Worm (Caenorhabditis elegans) whole organism, L1 larva: Measurements from ENCODE around the gene fbxa-63.
A peak's percentile ranks its signal among the peaks of the same experiment; 100 is the strongest.

ENCODE experiments used
- C04F5.9 ChIP-seq: sonication (generic microtip); optimal IDR thresholded peaks from 2 replicates; lab custom pipeline; 2016; ENCODE audit warnings: missing genetic modification characterization, missing compliant biosample characterization
- C16A3.4 ChIP-seq: fragments of 150-350 bp; optimal IDR thresholded peaks from 2 replicates; lab custom pipeline; 2014; ENCODE audit warnings: missing biosample characterization, missing genetic modification characterization
- aha-1 ChIP-seq: fragments of 150-350 bp; optimal IDR thresholded peaks from 2 replicates; lab custom pipeline; 2014; ENCODE audit warnings: missing biosample characterization, missing genetic modification characterization
- aly-2 ChIP-seq: fragments of 150-350 bp; optimal IDR thresholded peaks from 2 replicates; lab custom pipeline; 2014; ENCODE audit warnings: missing biosample characterization, missing genetic modification characterization
- blmp-1 ChIP-seq: fragments of 150-350 bp; optimal IDR thresholded peaks from 2 replicates; lab custom pipeline; 2014; ENCODE audit warnings: missing biosample characterization, missing genetic modification characterization
- ceh-8 ChIP-seq: fragments of 200-800 bp; sonication (Bioruptor generic); optimal IDR thresholded peaks from 2 replicates; lab custom pipeline; 2018; ENCODE audit warnings: mild to moderate bottlenecking, missing genetic modification characterization, moderate library complexity, missing compliant biosample characterization
- dsc-1 ChIP-seq: sonication (generic microtip); optimal IDR thresholded peaks from 2 replicates; lab custom pipeline; 2016; ENCODE audit warnings: mild to moderate bottlenecking, missing genetic modification characterization, missing compliant biosample characterization
- efl-1 ChIP-seq, 4 experiments: fragments of 150-350 bp; optimal IDR thresholded peaks in 3 of 4; peaks in 1 of 4; 1 replicate in 1 of 4; 2 replicates in 3 of 4; lab custom pipeline; 2014; ENCODE audit warnings: missing biosample characterization in 2 of 4, missing genetic modification characterization in 2 of 4, missing genetic modification reagents in 2 of 4
- elt-2 ChIP-seq: sonication (generic microtip); optimal IDR thresholded peaks from 2 replicates; lab custom pipeline; 2016; ENCODE audit warnings: missing genetic modification characterization, mild to moderate bottlenecking, inconsistent platforms, missing compliant biosample characterization, missing genetic modification reagents
- fkh-10 ChIP-seq: sonication (generic microtip); optimal IDR thresholded peaks from 2 replicates; lab custom pipeline; 2017; ENCODE audit warnings: missing biosample characterization, missing genetic modification reagents, missing genetic modification characterization
- fkh-4 ChIP-seq: sonication (generic microtip); optimal IDR thresholded peaks from 2 replicates; lab custom pipeline; 2016; ENCODE audit warnings: missing compliant biosample characterization, missing genetic modification characterization, borderline replicate concordance
- fos-1 ChIP-seq: fragments of 150-350 bp; optimal IDR thresholded peaks from 2 replicates; lab custom pipeline; 2014; ENCODE audit warnings: missing biosample characterization, missing genetic modification characterization
- irx-1 ChIP-seq: sonication (generic microtip); optimal IDR thresholded peaks from 2 replicates; lab custom pipeline; 2016; ENCODE audit warnings: missing genetic modification characterization, missing compliant biosample characterization
- isw-1 ChIP-seq: fragments of 200-800 bp; sonication (Bioruptor generic); IDR thresholded peaks from 2 replicates; pipeline ENCODE4 v1.3.6; 2022; ENCODE audit warnings: missing genetic modification characterization, missing compliant biosample characterization
- jun-1 ChIP-seq: fragments of 150-350 bp; optimal IDR thresholded peaks from 2 replicates; lab custom pipeline; 2014; ENCODE audit warnings: missing biosample characterization, missing genetic modification reagents, missing genetic modification characterization
- lin-13 ChIP-seq: fragments of 150-350 bp; optimal IDR thresholded peaks from 2 replicates; lab custom pipeline; 2014; ENCODE audit warnings: missing biosample characterization, missing genetic modification reagents, missing genetic modification characterization
- lin-14 ChIP-seq: fragments of 200-800 bp; sonication (Bioruptor generic); optimal IDR thresholded peaks from 2 replicates; lab custom pipeline; 2018; ENCODE audit warnings: mild to moderate bottlenecking, missing genetic modification characterization, moderate library complexity, missing compliant biosample characterization
- lin-35 ChIP-seq, 2 experiments: fragments of 150-350 bp; optimal IDR thresholded peaks; 2 replicates each; lab custom pipeline; 2014; ENCODE audit warnings: missing biosample characterization in 2 of 2, missing genetic modification characterization in 2 of 2, missing genetic modification reagents in 2 of 2
- lsy-2 ChIP-seq, 2 experiments: fragments of 150-350 bp; optimal IDR thresholded peaks; 2 replicates each; lab custom pipeline; 2014; ENCODE audit warnings: missing biosample characterization in 2 of 2, missing genetic modification characterization in 2 of 2
- mdl-1 ChIP-seq, 2 experiments: fragments of 150-350 bp; optimal IDR thresholded peaks; 2 replicates each; lab custom pipeline; 2014 to 2017; ENCODE audit warnings: missing biosample characterization in 2 of 2, missing genetic modification characterization in 2 of 2, inconsistent platforms in 1 of 2
- mep-1 ChIP-seq: fragments of 150-350 bp; optimal IDR thresholded peaks from 2 replicates; lab custom pipeline; 2014; ENCODE audit warnings: missing biosample characterization, missing genetic modification characterization
- nhr-12 ChIP-seq: sonication (generic microtip); optimal IDR thresholded peaks from 2 replicates; lab custom pipeline; 2017; ENCODE audit warnings: missing biosample characterization, missing genetic modification characterization
- nhr-20 ChIP-seq: sonication (generic microtip); optimal IDR thresholded peaks from 2 replicates; lab custom pipeline; 2016; ENCODE audit warnings: mild to moderate bottlenecking, missing genetic modification characterization, missing compliant biosample characterization
- nhr-47 ChIP-seq: sonication (generic microtip); optimal IDR thresholded peaks from 2 replicates; lab custom pipeline; 2016; ENCODE audit warnings: mild to moderate bottlenecking, missing genetic modification characterization, moderate library complexity, missing compliant biosample characterization
- nhr-71 ChIP-seq: sonication (generic microtip); optimal IDR thresholded peaks from 2 replicates; lab custom pipeline; 2016; ENCODE audit warnings: mild to moderate bottlenecking, missing genetic modification characterization, moderate library complexity, missing compliant biosample characterization
- nhr-77 ChIP-seq: fragments of 150-350 bp; optimal IDR thresholded peaks from 2 replicates; lab custom pipeline; 2014; ENCODE audit warnings: missing biosample characterization, missing genetic modification characterization
- nhr-85 ChIP-seq: sonication (generic microtip); peaks from one replicate; lab custom pipeline; 2016; ENCODE audit warnings: missing genetic modification characterization, inconsistent platforms, missing compliant biosample characterization
- pag-3 ChIP-seq: sonication (generic microtip); optimal IDR thresholded peaks from 2 replicates; lab custom pipeline; 2017; ENCODE audit warnings: missing genetic modification characterization, mild to moderate bottlenecking, missing compliant biosample characterization, antibody characterized with exemption, borderline replicate concordance; ENCODE audit not compliant: insufficient read depth
- rnt-1 ChIP-seq: sonication (generic microtip); optimal IDR thresholded peaks from 2 replicates; lab custom pipeline; 2016; ENCODE audit warnings: mild to moderate bottlenecking, missing genetic modification characterization, moderate library complexity, missing compliant biosample characterization
- snpc-4 ChIP-seq: fragments of 150-350 bp; optimal IDR thresholded peaks from 2 replicates; lab custom pipeline; 2014; ENCODE audit warnings: missing biosample characterization, missing genetic modification characterization
- swsn-7 ChIP-seq: sonication (generic microtip); optimal IDR thresholded peaks from 2 replicates; lab custom pipeline; 2016; ENCODE audit warnings: missing genetic modification characterization, missing compliant biosample characterization
- tbx-2 ChIP-seq: sonication (generic microtip); optimal IDR thresholded peaks from 2 replicates; lab custom pipeline; 2016; ENCODE audit warnings: missing genetic modification characterization, missing compliant biosample characterization
- zag-1 ChIP-seq: fragments of 150-350 bp; optimal IDR thresholded peaks from 2 replicates; lab custom pipeline; 2014; ENCODE audit warnings: missing biosample characterization, missing genetic modification characterization

Gene fbxa-63

ce11 chrIII:1218998-1219397, 24.3 kb upstream of the fbxa-63 start:
- TF ChIP-seq efl-1 (optimal IDR thresholded peaks at IDR 0.05; lab: Kevin White, UChicago) (no peak), efl-1 (GFP tag; optimal IDR thresholded peaks at IDR 0.05 in 1 of 2; lab: Kevin White, UChicago) (peak in 1 of 2 experiments; percentile 3), snpc-4 (no peak)

- TF ChIP-seq lin-14 (GFP tag; lab: Kevin White, UChicago), result peak; percentile 30
- TF ChIP-seq irx-1 (tag; lab: Kevin White, UChicago), result no peak
- TF ChIP-seq efl-1 (optimal IDR thresholded peaks at IDR 0.05; lab: Kevin White, UChicago), result no peak
- peak in 1 of 2 experiments; percentile 83 for TF ChIP-seq efl-1 (GFP tag; optimal IDR thresholded peaks at IDR 0.05 in 1 of 2; lab: Kevin White, UChicago)
- TF ChIP-seq elt-2 (tag; lab: Kevin White, UChicago), result peak; percentile 61
- no peak for TF ChIP-seq fos-1 (tag; lab: Kevin White, UChicago)
- TF ChIP-seq fkh-4 (tag; lab: Kevin White, UChicago), result no peak
- TF ChIP-seq, all 84 proteins: peak for 3
Measured at ce11 chrIII:1220012-1220411, 23.3 kb upstream of the fbxa-63 start.

- TF ChIP-seq elt-2 (tag; lab: Kevin White, UChicago) (peak; percentile 15), mdl-1 (tag; optimal IDR thresholded peaks at IDR 0.05; lab: Kevin White, UChicago) (no peak), blmp-1 (tag; lab: Kevin White, UChicago) (no peak), nhr-47 (tag; lab: Kevin White, UChicago) (no peak), zag-1 (no peak)
Measured at ce11 chrIII:1221995-1222394, 21.3 kb upstream of the fbxa-63 start.

DNA sequence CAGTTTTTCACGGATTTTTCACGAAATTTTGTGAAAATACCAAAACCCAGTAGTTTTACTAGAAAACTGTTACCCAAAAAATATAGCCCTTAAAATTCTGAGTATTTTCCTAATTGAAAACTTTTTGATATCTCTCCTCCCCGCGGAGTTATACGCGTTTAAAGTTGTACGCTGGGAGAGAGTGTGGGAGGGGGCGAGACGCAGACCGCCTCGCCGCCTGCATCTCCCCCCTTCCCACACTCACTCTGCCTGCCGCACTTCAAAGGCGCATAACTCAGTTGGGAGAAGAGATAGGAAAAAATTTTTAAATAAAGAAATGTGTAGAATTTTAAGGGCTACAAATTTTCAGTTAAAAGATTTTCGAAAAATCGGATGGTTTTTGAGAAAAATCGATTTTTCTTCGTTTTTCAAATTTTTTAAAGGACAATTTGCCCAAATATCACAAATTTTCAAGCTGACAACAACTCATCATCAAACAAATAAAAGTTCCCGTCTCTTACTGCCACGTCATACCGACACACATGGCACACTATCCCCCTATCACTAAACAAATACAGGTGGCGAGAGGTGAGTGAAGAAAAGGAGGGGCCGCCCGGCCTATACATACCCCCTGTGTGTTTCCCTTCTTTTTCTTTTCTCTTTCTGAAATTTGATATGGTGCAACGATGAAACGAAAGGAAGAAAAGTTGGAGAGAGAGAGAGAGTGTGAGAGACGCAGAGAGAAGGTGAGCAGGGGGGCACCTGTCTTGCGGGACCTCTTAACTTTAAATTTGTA, 19.8 kb upstream of the fbxa-63 start:
- TF ChIP-seq fkh-4 (tag; lab: Kevin White, UChicago) (no peak), lin-14 (GFP tag; lab: Kevin White, UChicago) (peak; percentile 27), lin-35 (GFP tag; optimal IDR thresholded peaks at IDR 0.05; lab: Kevin White, UChicago) (peak in 1 of 2 experiments; percentile 16), nhr-20 (peak; percentile 21), jun-1 (tag; lab: Kevin White, UChicago) (peak; percentile 16), fos-1 (tag; lab: Kevin White, UChicago) (no peak), mdl-1 (tag; optimal IDR thresholded peaks at IDR 0.05; lab: Kevin White, UChicago) (peak in 1 of 2 experiments; percentile 46), nhr-71 (tag; lab: Kevin White, UChicago) (peak; percentile 28), nhr-77 (tag; lab: Kevin White, UChicago) (peak; percentile 6), pag-3 (no peak), lsy-2 (tag; optimal IDR thresholded peaks at IDR 0.05; lab: Kevin White, UChicago) (peak in 1 of 2 experiments; percentile 18), elt-2 (tag; lab: Kevin White, UChicago) (peak; percentile 24), lin-13 (peak; percentile 10)

DNA sequence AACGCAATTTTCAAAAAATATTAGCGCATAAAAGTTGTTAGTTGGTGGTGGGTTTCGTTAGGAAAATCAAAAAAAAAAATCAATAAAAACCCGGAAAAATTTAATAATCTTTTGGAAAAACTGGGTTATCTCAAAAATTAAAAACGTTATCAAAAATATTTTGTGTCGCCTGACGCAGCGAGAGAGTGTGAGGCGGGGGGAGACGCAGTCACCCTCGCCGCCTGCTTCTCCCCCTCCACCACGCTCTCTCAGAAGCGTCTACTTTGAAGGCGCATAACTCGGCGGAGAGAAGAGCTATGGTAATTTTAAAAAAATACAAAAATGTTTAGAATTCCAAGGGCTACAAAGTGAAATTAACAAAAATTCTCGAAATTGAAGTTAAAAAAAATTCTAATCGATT, 18.2 kb upstream of the fbxa-63 start:
- peak; percentile 69 for TF ChIP-seq elt-2 (tag; lab: Kevin White, UChicago)
- no peak for TF ChIP-seq mdl-1 (tag; optimal IDR thresholded peaks at IDR 0.05; lab: Kevin White, UChicago)
- TF ChIP-seq lsy-2 (tag; optimal IDR thresholded peaks at IDR 0.05; lab: Kevin White, UChicago), result no peak
- no peak for TF ChIP-seq fkh-4 (tag; lab: Kevin White, UChicago)
- no peak for TF ChIP-seq isw-1
- no peak for TF ChIP-seq dsc-1 (tag; lab: Kevin White, UChicago)
- no peak for TF ChIP-seq nhr-47 (tag; lab: Kevin White, UChicago)

ce11 chrIII:1225595-1225994, 17.7 kb upstream of the fbxa-63 start:
- TF ChIP-seq nhr-77 (tag; lab: Kevin White, UChicago), result no peak
- TF ChIP-seq efl-1 (optimal IDR thresholded peaks at IDR 0.05; lab: Kevin White, UChicago), result no peak
- TF ChIP-seq efl-1 (GFP tag; optimal IDR thresholded peaks at IDR 0.05 in 1 of 2; lab: Kevin White, UChicago), result peak in 1 of 2 experiments; percentile 42
- no peak for TF ChIP-seq nhr-12 (tag; lab: Kevin White, UChicago)
- peak; percentile 76 for TF ChIP-seq ceh-8
- TF ChIP-seq lin-14 (GFP tag; lab: Kevin White, UChicago), result peak; percentile 47
- TF ChIP-seq, all 84 proteins: peak for 3

ce11 chrIII:1226256-1226655, 17.1 kb upstream of the fbxa-63 start:
- no peak for TF ChIP-seq irx-1 (tag; lab: Kevin White, UChicago)
- no peak for TF ChIP-seq aha-1 (tag; lab: Kevin White, UChicago)
- no peak for TF ChIP-seq fkh-10 (GFP tag; lab: Kevin White, UChicago)
- TF ChIP-seq fkh-4 (tag; lab: Kevin White, UChicago), result no peak
- no peak for TF ChIP-seq ceh-8
- TF ChIP-seq mep-1, result no peak
- TF ChIP-seq pag-3, result no peak
- no peak for TF ChIP-seq efl-1 (optimal IDR thresholded peaks at IDR 0.05; lab: Kevin White, UChicago)
- peak in 1 of 2 experiments; percentile 74 for TF ChIP-seq efl-1 (GFP tag; optimal IDR thresholded peaks at IDR 0.05 in 1 of 2; lab: Kevin White, UChicago)
- TF ChIP-seq lin-14 (GFP tag; lab: Kevin White, UChicago), result peak; percentile 24
- no peak for TF ChIP-seq rnt-1 (tag; lab: Kevin White, UChicago)
- TF ChIP-seq nhr-20, result peak; percentile 19
- TF ChIP-seq C04F5.9 (tag; lab: Kevin White, UChicago), result no peak
- peak; percentile 9 for TF ChIP-seq tbx-2 (tag; lab: Kevin White, UChicago)
- TF ChIP-seq aly-2 (tag; lab: Kevin White, UChicago), result no peak
- TF ChIP-seq lsy-2 (tag; optimal IDR thresholded peaks at IDR 0.05; lab: Kevin White, UChicago), result peak in 1 of 2 experiments; percentile 18
- TF ChIP-seq swsn-7 (tag; lab: Kevin White, UChicago), result no peak
- peak; percentile 12 for TF ChIP-seq nhr-77 (tag; lab: Kevin White, UChicago)
- peak; percentile 0 for TF ChIP-seq nhr-71 (tag; lab: Kevin White, UChicago)
- no peak for TF ChIP-seq elt-2 (tag; lab: Kevin White, UChicago)
- TF ChIP-seq C16A3.4 (tag; lab: Kevin White, UChicago), result no peak
- TF ChIP-seq nhr-85 (tag; lab: Kevin White, UChicago), result no peak
